Fruit fly (Drosophila melanogaster) whole organism, embryonic: ENCODE results near the gene Cwc25.

Experiments
- Atf3 ChIP-seq: fragments of 200-800 bp; sonication (Bioruptor generic); optimal IDR thresholded peaks from 3 replicates; lab custom pipeline; 2016; ENCODE audit warnings: missing biosample characterization, missing genetic modification characterization
- CG10267 ChIP-seq: fragments of 200-800 bp; sonication (Bioruptor generic); optimal IDR thresholded peaks from 2 replicates; lab custom pipeline; 2018; ENCODE audit warnings: missing biosample characterization, mild to moderate bottlenecking, missing genetic modification characterization, moderate library complexity
- CG10431 ChIP-seq: fragments of 200-800 bp; sonication (Bioruptor generic); optimal IDR thresholded peaks from 3 replicates; lab custom pipeline; 2018; ENCODE audit warnings: missing biosample characterization, mild to moderate bottlenecking, missing genetic modification characterization
- CG10654 ChIP-seq: fragments of 200-800 bp; sonication (Bioruptor generic); optimal IDR thresholded peaks from 2 replicates; lab custom pipeline; 2016; ENCODE audit warnings: missing biosample characterization, missing genetic modification characterization
- CG11398 ChIP-seq: fragments of 200-800 bp; sonication (Bioruptor generic); optimal IDR thresholded peaks from 2 replicates; lab custom pipeline; 2016; ENCODE audit warnings: missing biosample characterization, missing genetic modification characterization
- CG11504 ChIP-seq: fragments of 200-800 bp; sonication (Bioruptor generic); optimal IDR thresholded peaks from 3 replicates; lab custom pipeline; 2019; ENCODE audit warnings: missing biosample characterization, mild to moderate bottlenecking, missing genetic modification characterization, moderate library complexity
- CG12744 ChIP-seq: fragments of 200-800 bp; sonication (Bioruptor generic); optimal IDR thresholded peaks from 2 replicates; lab custom pipeline; 2016; ENCODE audit warnings: missing biosample characterization, missing genetic modification characterization
- CG12769 ChIP-seq: fragments of 200-800 bp; sonication (Bioruptor generic); optimal IDR thresholded peaks from 2 replicates; lab custom pipeline; 2019; ENCODE audit warnings: missing biosample characterization, mild to moderate bottlenecking, missing genetic modification characterization, moderate library complexity
- CG13775 ChIP-seq: fragments of 200-800 bp; sonication (Bioruptor generic); optimal IDR thresholded peaks from 3 replicates; lab custom pipeline; 2017; ENCODE audit warnings: missing biosample characterization, mild to moderate bottlenecking, missing genetic modification characterization
- CG16779 ChIP-seq: fragments of 200-800 bp; sonication (Bioruptor generic); IDR thresholded peaks from 2 replicates; pipeline ENCODE4 v1.3.6; 2022; ENCODE audit warnings: missing biosample characterization, missing genetic modification characterization
- CG17361 ChIP-seq: fragments of 200-800 bp; sonication (Bioruptor generic); IDR thresholded peaks from 3 replicates; pipeline ENCODE4 v1.3.6; 2022; ENCODE audit warnings: missing biosample characterization, missing genetic modification characterization
- CG17568 ChIP-seq: fragments of 200-800 bp; sonication (Bioruptor generic); optimal IDR thresholded peaks from 2 replicates; lab custom pipeline; 2018; ENCODE audit warnings: missing biosample characterization, mild to moderate bottlenecking, missing genetic modification characterization, moderate library complexity
- CG17829 ChIP-seq: fragments of 200-800 bp; optimal IDR thresholded peaks from 2 replicates; lab custom pipeline; 2019; ENCODE audit warnings: missing biosample characterization, mild to moderate bottlenecking, missing genetic modification characterization, moderate library complexity
- CG1792 ChIP-seq: fragments of 200-800 bp; sonication (Bioruptor generic); optimal IDR thresholded peaks from 2 replicates; lab custom pipeline; 2016; ENCODE audit warnings: missing biosample characterization, missing genetic modification characterization
- CG18011 ChIP-seq: fragments of 200-800 bp; sonication (Bioruptor generic); optimal IDR thresholded peaks from 2 replicates; lab custom pipeline; 2017; ENCODE audit warnings: missing biosample characterization, missing genetic modification characterization, mild to moderate bottlenecking, moderate library complexity, missing genotype
- CG18476 ChIP-seq: fragments of 200-800 bp; sonication (Bioruptor generic); optimal IDR thresholded peaks from 2 replicates; lab custom pipeline; 2016; ENCODE audit warnings: missing biosample characterization, mild to moderate bottlenecking, missing genetic modification characterization
- CG18619 ChIP-seq: fragments of 200-800 bp; sonication (Bioruptor generic); optimal IDR thresholded peaks from 3 replicates; lab custom pipeline; 2017; ENCODE audit warnings: missing biosample characterization, mild to moderate bottlenecking, missing genetic modification characterization
- CG31365 ChIP-seq: fragments of 200-800 bp; sonication (Bioruptor generic); optimal IDR thresholded peaks from 2 replicates; lab custom pipeline; 2018; ENCODE audit warnings: missing biosample characterization, mild to moderate bottlenecking, missing genetic modification characterization
- CG33213 ChIP-seq: fragments of 200-800 bp; sonication (Bioruptor generic); optimal IDR thresholded peaks from 3 replicates; lab custom pipeline; 2016; ENCODE audit warnings: missing biosample characterization, missing genetic modification characterization
- CG4404 ChIP-seq: fragments of 200-800 bp; sonication (Bioruptor generic); IDR thresholded peaks from 2 replicates; pipeline ENCODE4 v1.3.6; 2022; ENCODE audit warnings: missing biosample characterization, missing genetic modification characterization
- CG6765 ChIP-seq: fragments of 200-800 bp; sonication (Bioruptor generic); optimal IDR thresholded peaks from 3 replicates; lab custom pipeline; 2017; ENCODE audit warnings: missing biosample characterization, mild to moderate bottlenecking, missing genetic modification characterization
- CG6791 ChIP-seq: fragments of 200-800 bp; sonication (Bioruptor generic); IDR thresholded peaks from 3 replicates; pipeline ENCODE4 v1.3.6; 2022; ENCODE audit warnings: missing biosample characterization, missing genetic modification characterization; ENCODE audit not compliant: partially characterized antibody
- CG7556 ChIP-seq: fragments of 200-800 bp; sonication (Bioruptor generic); optimal IDR thresholded peaks from 2 replicates; lab custom pipeline; 2017; ENCODE audit warnings: missing biosample characterization, mild to moderate bottlenecking, missing genetic modification characterization
- CG8388 ChIP-seq: fragments of 200-800 bp; sonication (Bioruptor generic); optimal IDR thresholded peaks from 2 replicates; lab custom pipeline; 2019; ENCODE audit warnings: missing biosample characterization, mild to moderate bottlenecking, missing genetic modification characterization, moderate library complexity
- CG9797 ChIP-seq: fragments of 200-800 bp; sonication (Bioruptor generic); optimal IDR thresholded peaks from 3 replicates; lab custom pipeline; 2018; ENCODE audit warnings: missing biosample characterization, mild to moderate bottlenecking, missing genetic modification characterization
- Dll ChIP-seq: fragments of 200-800 bp; sonication (Bioruptor generic); IDR thresholded peaks from 4 replicates; pipeline ENCODE4 v1.3.6; 2022; ENCODE audit warnings: missing biosample characterization, missing genetic modification characterization; ENCODE audit not compliant: partially characterized antibody
- ERR ChIP-seq: fragments of 200-800 bp; sonication (Bioruptor generic); optimal IDR thresholded peaks from 2 replicates; lab custom pipeline; 2016; ENCODE audit warnings: missing biosample characterization, missing genetic modification characterization
- Hand ChIP-seq: fragments of 200-800 bp; sonication (Bioruptor generic); optimal IDR thresholded peaks from 2 replicates; lab custom pipeline; 2017; ENCODE audit warnings: mild to moderate bottlenecking, missing biosample characterization, missing genetic modification reagents, missing genetic modification characterization
- MESR4 ChIP-seq: fragments of 200-800 bp; sonication (Bioruptor generic); optimal IDR thresholded peaks from 2 replicates; lab custom pipeline; 2018; ENCODE audit warnings: missing biosample characterization, mild to moderate bottlenecking, missing genetic modification characterization, moderate library complexity
- Myb ChIP-seq: fragments of 200-800 bp; sonication (Bioruptor generic); optimal IDR thresholded peaks from 2 replicates; lab custom pipeline; 2016; ENCODE audit warnings: missing biosample characterization, missing genetic modification characterization
- NfI ChIP-seq: fragments of 200-800 bp; sonication (Bioruptor generic); optimal IDR thresholded peaks from 3 replicates; lab custom pipeline; 2018; ENCODE audit warnings: missing biosample characterization, mild to moderate bottlenecking, missing genetic modification characterization, moderate library complexity
- Optix ChIP-seq: fragments of 200-800 bp; sonication (Bioruptor generic); IDR thresholded peaks from 3 replicates; pipeline ENCODE4 v1.3.6; 2022; ENCODE audit warnings: missing biosample characterization, missing genetic modification characterization
- PHDP ChIP-seq: fragments of 200-800 bp; sonication (Bioruptor generic); optimal IDR thresholded peaks from 3 replicates; lab custom pipeline; 2018; ENCODE audit warnings: missing biosample characterization, mild to moderate bottlenecking, missing genetic modification characterization, moderate library complexity
- YL-1 ChIP-seq: fragments of 200-800 bp; sonication (Bioruptor generic); optimal IDR thresholded peaks from 3 replicates; lab custom pipeline; 2017; ENCODE audit warnings: missing biosample characterization, mild to moderate bottlenecking, missing genetic modification characterization
- ci ChIP-seq: fragments of 200-800 bp; sonication (Bioruptor generic); IDR thresholded peaks from 3 replicates; pipeline ENCODE4 v1.3.6; 2022; ENCODE audit warnings: missing biosample characterization, missing genetic modification characterization
- crc ChIP-seq: fragments of 200-800 bp; sonication (Bioruptor generic); optimal IDR thresholded peaks from 2 replicates; lab custom pipeline; 2016; ENCODE audit warnings: missing biosample characterization, missing genetic modification characterization
- ems ChIP-seq: fragments of 200-800 bp; sonication (Bioruptor generic); optimal IDR thresholded peaks from 3 replicates; lab custom pipeline; 2016; ENCODE audit warnings: missing biosample characterization, missing genetic modification characterization
- gcm ChIP-seq: fragments of 200-800 bp; sonication (Bioruptor generic); optimal IDR thresholded peaks from 2 replicates; lab custom pipeline; 2019; ENCODE audit warnings: missing biosample characterization, mild to moderate bottlenecking, missing genetic modification characterization, moderate library complexity
- jumu ChIP-seq: fragments of 200-800 bp; sonication (Bioruptor generic); optimal IDR thresholded peaks from 3 replicates; lab custom pipeline; 2016; ENCODE audit warnings: missing biosample characterization, missing genetic modification characterization
- kah ChIP-seq: fragments of 200-800 bp; sonication (Bioruptor generic); optimal IDR thresholded peaks from 2 replicates; lab custom pipeline; 2018; ENCODE audit warnings: missing biosample characterization, mild to moderate bottlenecking, missing genetic modification characterization
- lola ChIP-seq, 3 experiments: fragments of >200 bp in 2 of 3; fragments of 200-800 bp in 1 of 3; sonication (Bioruptor generic) in 1 of 3; optimal IDR thresholded peaks; 2 replicates each; lab custom pipeline; 2017 to 2019; ENCODE audit warnings: missing biosample characterization in 3 of 3, missing genetic modification characterization in 3 of 3, mild to moderate bottlenecking in 1 of 3, moderate library complexity in 1 of 3
- odd ChIP-seq: fragments of 200-800 bp; sonication (Bioruptor generic); optimal IDR thresholded peaks from 2 replicates; lab custom pipeline; 2017; ENCODE audit warnings: missing biosample characterization, mild to moderate bottlenecking, missing genetic modification characterization
- org-1 ChIP-seq: fragments of 200-800 bp; sonication (Bioruptor generic); optimal IDR thresholded peaks from 2 replicates; lab custom pipeline; 2017; ENCODE audit warnings: missing biosample characterization, missing genetic modification characterization
- peb ChIP-seq: fragments of 200-800 bp; sonication (Bioruptor generic); IDR thresholded peaks from 2 replicates; pipeline ENCODE4 v1.3.6; 2022; ENCODE audit warnings: missing biosample characterization, missing genetic modification characterization
- pros ChIP-seq: fragments of 200-800 bp; sonication (Bioruptor generic); optimal IDR thresholded peaks from 3 replicates; lab custom pipeline; 2019; ENCODE audit warnings: missing biosample characterization, mild to moderate bottlenecking, missing genetic modification characterization, moderate library complexity
- pzg ChIP-seq: fragments of 200-800 bp; sonication (Bioruptor generic); optimal IDR thresholded peaks from 3 replicates; lab custom pipeline; 2018; ENCODE audit warnings: missing biosample characterization, mild to moderate bottlenecking, missing genetic modification characterization, moderate library complexity
- sc ChIP-seq, 3 experiments: fragments of >200 bp in 2 of 3; fragments of 200-800 bp in 1 of 3; sonication (Bioruptor generic) in 1 of 3; optimal IDR thresholded peaks; 2 replicates in 2 of 3; 3 replicates in 1 of 3; lab custom pipeline; 2017; ENCODE audit warnings: mild to moderate bottlenecking in 1 of 3, missing biosample characterization in 1 of 3, missing genetic modification characterization in 1 of 3, missing genetic modification reagents in 1 of 3

Gene Cwc25

DNA sequence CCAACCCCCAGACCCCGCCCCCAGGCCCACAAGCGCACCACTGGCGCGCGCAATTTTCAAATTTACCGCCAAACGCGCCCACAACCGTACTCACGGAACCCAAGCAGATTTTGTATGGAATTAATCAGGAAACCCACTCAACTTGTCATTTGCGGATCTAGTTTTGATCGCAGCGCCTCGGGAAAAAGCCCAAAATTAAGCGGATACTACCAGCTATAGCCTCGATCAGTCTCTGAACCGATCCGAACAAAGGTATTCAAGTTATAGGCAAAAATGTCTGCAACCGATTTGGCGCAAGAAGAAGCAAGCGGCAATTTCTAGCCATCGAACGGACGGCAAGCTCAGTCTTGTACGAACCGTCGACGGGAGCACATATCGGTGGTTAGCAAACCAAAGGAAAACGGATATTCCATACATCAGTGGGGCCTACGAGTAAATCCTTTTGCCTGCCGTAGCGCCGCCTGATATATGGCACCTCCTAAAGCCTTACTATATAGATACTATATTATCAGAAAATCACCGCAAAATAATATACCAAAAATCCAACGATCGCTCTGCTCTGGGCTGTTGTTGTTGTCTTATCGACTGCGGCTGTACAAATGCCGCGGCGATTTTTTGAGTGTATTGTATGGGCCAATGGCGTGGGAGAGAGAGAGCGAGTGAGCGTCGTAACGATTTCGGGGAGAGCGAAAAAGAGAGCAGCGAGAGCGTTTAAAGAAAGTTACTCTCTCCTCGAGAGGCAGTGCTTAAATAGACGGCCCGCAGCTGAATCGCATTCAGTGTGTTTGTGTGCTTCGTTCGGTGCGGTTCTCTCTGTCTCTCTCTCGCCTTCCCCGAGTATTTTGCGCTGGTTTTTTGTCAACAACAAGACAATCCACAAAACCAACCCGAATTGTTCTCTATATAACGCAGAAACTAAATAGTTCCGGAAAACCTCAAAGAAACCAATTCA lies 7.8 kb downstream of the Cwc25 start, which contains the start of gene Pgk (continued):
- TF ChIP-seq Optix (GFP tag; lab: Robert Waterston, UW), result no peak
- peak; percentile 75 for TF ChIP-seq Hand (GFP tag; lab: Kevin White, UChicago)
- TF ChIP-seq CG17568 (GFP tag; lab: Kevin White, UChicago), result peak; percentile 80
- no peak for TF ChIP-seq CG9797 (GFP tag; lab: Kevin White, UChicago)
- peak; percentile 41 for TF ChIP-seq CG7556 (GFP tag; lab: Kevin White, UChicago)
- TF ChIP-seq ci (GFP tag; lab: Robert Waterston, UW), result no peak
- peak; percentile 58 for TF ChIP-seq CG31365 (tag; lab: Kevin White, UChicago)
- peak; percentile 40 for TF ChIP-seq CG11398 (GFP tag; lab: Kevin White, UChicago)
- TF ChIP-seq jumu (GFP tag; lab: Kevin White, UChicago), result peak; percentile 80
- peak; percentile 78 for TF ChIP-seq CG6765 (GFP tag; lab: Kevin White, UChicago)
- TF ChIP-seq CG18619 (GFP tag; lab: Kevin White, UChicago), result peak; percentile 12
- TF ChIP-seq NfI (GFP tag; lab: Kevin White, UChicago), result peak; percentile 3
- TF ChIP-seq pros (GFP tag; lab: Kevin White, UChicago), result peak; percentile 68
- no peak for TF ChIP-seq CG16779
- peak; percentile 4 for TF ChIP-seq CG17829 (tag; lab: Kevin White, UChicago)
- TF ChIP-seq CG10654 (GFP tag; lab: Kevin White, UChicago), result peak; percentile 2
- TF ChIP-seq org-1, result peak; percentile 20
- peak; percentile 83 for TF ChIP-seq CG12769 (tag; lab: Kevin White, UChicago)
- no peak for TF ChIP-seq peb (GFP tag; lab: Robert Waterston, UW)
- peak; percentile 32 for TF ChIP-seq pzg
- no peak for TF ChIP-seq CG4404 (GFP tag; lab: Robert Waterston, UW)
- TF ChIP-seq crc (GFP tag; lab: Kevin White, UChicago), result no peak
- no peak for TF ChIP-seq Atf3 (GFP tag; lab: Kevin White, UChicago)
- peak; percentile 26 for TF ChIP-seq CG8388 (GFP tag; lab: Kevin White, UChicago)
- peak; percentile 62 for TF ChIP-seq ems (GFP tag; lab: Kevin White, UChicago)
- TF ChIP-seq CG13775 (GFP tag; lab: Kevin White, UChicago), result peak; percentile 20
- TF ChIP-seq CG1792 (GFP tag; lab: Kevin White, UChicago), result no peak
- peak; percentile 65 for TF ChIP-seq odd (GFP tag; lab: Kevin White, UChicago)
- no peak for TF ChIP-seq CG18011 (GFP tag; lab: Kevin White, UChicago)
- TF ChIP-seq CG10267, result peak; percentile 44
- TF ChIP-seq CG10431 (GFP tag; lab: Kevin White, UChicago), result peak; percentile 12
- peak; percentile 54 for TF ChIP-seq PHDP
- TF ChIP-seq lola (GFP tag; optimal IDR thresholded peaks at IDR 0.05; lab: Kevin White, UChicago), result peak in 1 of 3 experiments; percentile 0
- TF ChIP-seq CG6791 (GFP tag; lab: Robert Waterston, UW), result no peak
- peak; percentile 39 for TF ChIP-seq MESR4 (GFP tag; lab: Kevin White, UChicago)
- no peak for TF ChIP-seq sc (optimal IDR thresholded peaks at IDR 0.05; lab: Kevin White, UChicago)
- peak; percentile 33 for TF ChIP-seq sc (GFP tag; optimal IDR thresholded peaks at IDR 0.05; lab: Kevin White, UChicago)
- TF ChIP-seq CG11504 (tag; lab: Kevin White, UChicago), result peak; percentile 88
- no peak for TF ChIP-seq CG12744 (GFP tag; lab: Kevin White, UChicago)
- peak; percentile 67 for TF ChIP-seq ERR (GFP tag; lab: Kevin White, UChicago)
- no peak for TF ChIP-seq Dll (GFP tag; lab: Robert Waterston, UW)
- TF ChIP-seq gcm (GFP tag; lab: Kevin White, UChicago), result peak; percentile 33
- TF ChIP-seq CG18476 (GFP tag; lab: Kevin White, UChicago), result peak; percentile 59
- peak; percentile 39 for TF ChIP-seq kah (GFP tag; lab: Kevin White, UChicago)
- peak; percentile 29 for TF ChIP-seq CG33213 (GFP tag; lab: Kevin White, UChicago)
- TF ChIP-seq CG17361 (GFP tag; lab: Robert Waterston, UW), result no peak
- TF ChIP-seq Myb (GFP tag; lab: Kevin White, UChicago), result peak; percentile 37
- TF ChIP-seq YL-1, result peak; percentile 17
